Worm (Caenorhabditis elegans) whole organism, mixed stage, embryonic: ENCODE measurements around the gene xol-1.

ENCODE experiments used
- bed-3 ChIP-seq: fragments of 200-800 bp; sonication (Bioruptor generic); optimal IDR thresholded peaks from 3 replicates; lab custom pipeline; 2018; ENCODE audit warnings: mild to moderate bottlenecking, missing genetic modification characterization, moderate library complexity, missing compliant biosample characterization
- mep-1 ChIP-seq: fragments of 150-350 bp; optimal IDR thresholded peaks from 2 replicates; lab custom pipeline; 2017; ENCODE audit warnings: missing biosample characterization, missing genetic modification reagents, missing genetic modification characterization, inconsistent platforms
- nhr-12 ChIP-seq: fragments of 150-350 bp; optimal IDR thresholded peaks from 2 replicates; lab custom pipeline; 2014; ENCODE audit warnings: missing biosample characterization, missing genetic modification characterization
- nhr-237 ChIP-seq: fragments of 150-350 bp; optimal IDR thresholded peaks from 2 replicates; lab custom pipeline; 2014; ENCODE audit warnings: missing biosample characterization, missing genetic modification characterization
- nhr-28 ChIP-seq: fragments of 150-350 bp; optimal IDR thresholded peaks from 2 replicates; lab custom pipeline; 2014; ENCODE audit warnings: missing biosample characterization, missing genetic modification characterization
- nhr-76 ChIP-seq: sonication (generic microtip); optimal IDR thresholded peaks from 2 replicates; lab custom pipeline; 2017; ENCODE audit warnings: missing biosample characterization, missing genetic modification characterization
- snpc-4 ChIP-seq: fragments of 150-350 bp; optimal IDR thresholded peaks from 2 replicates; lab custom pipeline; 2014; ENCODE audit warnings: missing biosample characterization, missing genetic modification characterization

DNA sequence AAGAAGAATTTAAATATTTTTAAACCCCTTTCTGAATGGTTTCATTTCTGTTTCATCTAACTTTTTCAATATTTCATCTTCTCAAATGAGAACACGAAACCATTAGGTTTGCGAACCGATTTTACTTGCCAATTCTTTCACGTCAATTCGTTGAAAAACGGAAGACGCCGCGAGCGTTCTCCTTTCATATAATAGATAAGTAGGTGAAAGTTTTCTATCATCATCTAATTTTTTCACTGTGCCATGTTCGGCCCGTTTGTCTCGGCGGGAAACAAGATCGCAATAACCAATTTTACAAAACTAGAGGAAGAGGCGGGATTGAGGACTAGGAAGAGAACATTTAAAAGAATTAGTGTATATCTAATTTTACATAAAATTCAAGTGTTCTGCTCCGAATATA, 4.0 kb downstream of the xol-1 start, which contains the start of gene C18A11.4:
- TF ChIP-seq nhr-76 (tag; lab: Kevin White, UChicago) (no peak), snpc-4 (tag; lab: Kevin White, UChicago) (no peak), nhr-28 (no peak), nhr-12 (tag; lab: Kevin White, UChicago) (no peak), bed-3 (GFP tag; lab: Kevin White, UChicago) (no peak), mep-1 (tag; lab: Kevin White, UChicago) (no peak), nhr-237 (tag; lab: Kevin White, UChicago) (no peak)
